Worm (Caenorhabditis elegans): ENCODE data around the gene nep-17.

The nep-17 gene

DNA sequence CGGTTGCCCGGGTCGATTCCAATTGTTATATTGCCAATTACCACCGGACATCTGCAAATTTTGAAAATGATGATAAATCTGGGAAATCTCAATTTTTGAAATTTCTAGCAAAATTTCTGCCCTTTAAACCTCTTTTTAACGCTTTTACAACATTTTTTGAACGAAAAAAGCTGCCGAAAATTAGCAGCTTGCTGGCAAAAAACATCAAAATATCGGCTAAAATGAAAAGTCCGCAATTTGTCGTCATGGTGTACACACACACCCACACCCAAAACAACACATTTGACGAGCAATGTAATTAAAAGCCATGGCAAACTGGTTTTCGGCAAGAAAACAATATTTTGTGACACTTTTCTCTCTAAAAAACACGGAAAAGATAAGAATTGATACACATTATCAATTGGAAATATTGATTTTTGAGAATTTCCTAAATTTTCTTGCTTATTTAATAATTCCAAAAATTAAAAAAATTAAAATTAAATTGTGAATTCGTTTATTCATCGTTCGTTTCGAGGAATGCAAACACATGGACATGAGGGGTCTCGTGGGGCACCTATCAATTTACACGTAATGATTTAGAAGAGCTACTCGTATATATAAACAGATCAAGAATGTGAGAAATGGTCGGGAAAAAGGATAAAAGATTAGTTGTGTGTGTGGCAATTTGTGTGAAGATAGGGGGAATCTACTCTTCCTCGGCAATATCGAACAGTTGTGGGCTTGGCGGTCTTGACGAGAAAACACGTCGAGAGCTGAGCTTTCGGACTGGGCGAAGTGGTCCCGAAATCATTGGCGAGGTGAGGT lies 46.8 kb upstream of the nep-17 start, which contains the start of gene pqn-27 (continued):
- TF ChIP-seq grh-1 (GFP tag; IDR thresholded peaks at IDR 0.05) (peak; percentile 89), dsc-1 (tag; optimal IDR thresholded peaks at IDR 0.05) (peak; percentile 57)

DNA sequence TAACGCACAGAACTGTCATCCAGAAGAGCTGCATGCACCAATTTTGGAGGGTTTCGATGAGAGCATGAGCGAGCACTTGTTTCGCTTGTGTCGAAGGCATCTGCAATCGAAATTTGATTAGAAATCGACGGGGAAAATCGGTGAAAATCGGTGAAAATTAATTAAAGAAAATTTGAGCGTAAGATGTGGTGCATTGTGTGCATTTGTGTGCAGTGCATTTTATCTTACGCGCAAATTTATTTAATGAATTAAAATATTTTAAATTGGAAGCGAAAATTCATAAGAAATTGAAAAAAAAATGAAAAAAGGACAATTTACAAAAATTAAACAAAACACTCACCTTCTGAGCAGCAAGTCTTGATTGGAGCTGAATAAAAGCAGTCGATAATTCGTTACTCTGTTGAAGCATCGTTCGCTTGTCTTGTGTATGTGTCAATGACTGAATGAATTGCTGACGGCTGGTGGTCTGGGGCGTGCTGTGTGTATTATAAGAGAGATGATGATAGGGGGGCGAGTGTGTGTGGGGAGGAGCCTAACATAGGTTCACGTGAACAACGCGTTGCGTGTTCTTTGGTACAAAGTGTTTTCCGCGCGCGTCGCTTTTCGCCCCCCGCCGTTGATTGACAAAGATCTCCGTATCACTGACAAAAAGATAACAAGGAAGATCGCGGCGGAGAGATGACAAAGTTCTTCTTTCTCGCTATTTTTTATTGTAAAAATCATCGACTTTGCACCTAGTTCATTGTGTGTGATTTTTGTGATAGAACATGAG lies 45.8 kb upstream of the nep-17 start:
- TF ChIP-seq elt-3 (tag; optimal IDR thresholded peaks at IDR 0.05): peak; percentile 24 to 79 (median 56)
- TF ChIP-seq lin-14 (GFP tag; optimal IDR thresholded peaks at IDR 0.05): peak; percentile 95
- no peak for TF ChIP-seq ces-1 (GFP tag; optimal IDR thresholded peaks at IDR 0.05)
- peak; percentile 30 for TF ChIP-seq fkh-8 (tag; optimal IDR thresholded peaks at IDR 0.05)
- no peak for TF ChIP-seq sptf-1 (tag; optimal IDR thresholded peaks at IDR 0.05)
- TF ChIP-seq lin-13 (GFP tag; optimal IDR thresholded peaks at IDR 0.05): peak; percentile 29
- peak; percentile 60 for TF ChIP-seq skn-1 (tag; optimal IDR thresholded peaks at IDR 0.05)
- peak; percentile 92 for TF ChIP-seq nhr-71 (tag; optimal IDR thresholded peaks at IDR 0.05)
- TF ChIP-seq pqm-1 (tag; optimal IDR thresholded peaks at IDR 0.05): peak; percentile 51
- TF ChIP-seq sox-4 (tag; optimal IDR thresholded peaks at IDR 0.05): peak; percentile 40
- TF ChIP-seq C16A3.4 (tag; optimal IDR thresholded peaks at IDR 0.05): peak; percentile 57
- TF ChIP-seq pax-3 (tag; optimal IDR thresholded peaks at IDR 0.05): peak; percentile 5
- TF ChIP-seq unc-98 (GFP tag; IDR thresholded peaks at IDR 0.05): peak; percentile 26; the same call in 1 of the 2 replicates
- TF ChIP-seq snpc-4 (tag; optimal IDR thresholded peaks at IDR 0.05): no peak
- TF ChIP-seq Y116A8C.19 (tag; optimal IDR thresholded peaks at IDR 0.05; ENCODE audit: borderline replicate concordance): no peak
- peak in 1 of 2 experiments; percentile 18 for TF ChIP-seq egl-27 (tag; optimal IDR thresholded peaks at IDR 0.05)
- TF ChIP-seq nhr-12 (tag; optimal IDR thresholded peaks at IDR 0.05): no peak
- peak; percentile 37 for TF ChIP-seq mef-2 (tag; optimal IDR thresholded peaks at IDR 0.05)
- no peak for TF ChIP-seq hlh-17 (GFP tag; optimal IDR thresholded peaks at IDR 0.05; ENCODE audit: borderline replicate concordance)
- no peak for TF ChIP-seq nhr-84 (tag; optimal IDR thresholded peaks at IDR 0.05)
- no peak for TF ChIP-seq nhr-28 (tag; optimal IDR thresholded peaks at IDR 0.05)
- no peak for TF ChIP-seq hpl-2 (GFP tag; optimal IDR thresholded peaks at IDR 0.05)
- TF ChIP-seq irx-1 (tag; optimal IDR thresholded peaks at IDR 0.05): peak; percentile 50
- peak; percentile 82 for TF ChIP-seq elt-2 (tag; optimal IDR thresholded peaks at IDR 0.05)
- no peak for TF ChIP-seq lin-39 (tag; optimal IDR thresholded peaks at IDR 0.05)
- peak; percentile 15 for TF ChIP-seq zip-4 (GFP tag; optimal IDR thresholded peaks at IDR 0.05)
- TF ChIP-seq pag-3 (tag; optimal IDR thresholded peaks at IDR 0.05; ENCODE audit: borderline replicate concordance, insufficient read depth): no peak
- peak; percentile 10 to 45 (median 30) for TF ChIP-seq dpl-1 (GFP tag; optimal IDR thresholded peaks at IDR 0.05)
- no peak for TF ChIP-seq fkh-4 (tag; optimal IDR thresholded peaks at IDR 0.05; ENCODE audit: borderline replicate concordance)
- TF ChIP-seq ceh-63 (GFP tag; optimal IDR thresholded peaks at IDR 0.05): no peak
- TF ChIP-seq zag-1 (tag; optimal IDR thresholded peaks at IDR 0.05): no peak
- peak; percentile 99 for TF ChIP-seq nhr-19 (GFP tag; conservative IDR thresholded peaks at IDR 0.05)
- no peak for TF ChIP-seq nhr-237 (tag; optimal IDR thresholded peaks at IDR 0.05)
- peak; percentile 89 for TF ChIP-seq unc-130 (tag; optimal IDR thresholded peaks at IDR 0.05)
- peak; percentile 91 for TF ChIP-seq nhr-20 (tag; optimal IDR thresholded peaks at IDR 0.05)
- TF ChIP-seq unc-30 (tag; optimal IDR thresholded peaks at IDR 0.05): no peak
- TF ChIP-seq ztf-4 (tag; optimal IDR thresholded peaks at IDR 0.05): peak; percentile 76
- TF ChIP-seq nhr-76 (tag; optimal IDR thresholded peaks at IDR 0.05): no peak
- no peak for TF ChIP-seq ceh-90 (tag; optimal IDR thresholded peaks at IDR 0.05)
- peak; percentile 62 for TF ChIP-seq jun-1 (tag; optimal IDR thresholded peaks at IDR 0.05)
- peak; percentile 24 for TF ChIP-seq nhr-11 (tag; optimal IDR thresholded peaks at IDR 0.05)
- TF ChIP-seq alr-1 (tag; optimal IDR thresholded peaks at IDR 0.05; ENCODE audit: borderline replicate concordance): no peak
- TF ChIP-seq fos-1 (tag; optimal IDR thresholded peaks at IDR 0.05): peak; percentile 41
- TF ChIP-seq nhr-85 (tag): peak; percentile 95
- no peak for TF ChIP-seq isw-1 (GFP tag; IDR thresholded peaks at IDR 0.05)
